Worm (Caenorhabditis elegans) whole organism, L4 larva: Measurements from ENCODE around the gene cht-4.

Source experiments
- F10B5.3 ChIP-seq: sonication (generic microtip); optimal IDR thresholded peaks from 2 replicates; lab custom pipeline; 2016; ENCODE audit warnings: mild to moderate bottlenecking, missing genetic modification characterization, missing compliant biosample characterization
- ama-1 ChIP-seq: fragments of 150-350 bp; optimal IDR thresholded peaks from 2 replicates; lab custom pipeline; 2014; ENCODE audit warnings: inconsistent platforms, mixed read lengths
- ceh-82 ChIP-seq: sonication (generic microtip); optimal IDR thresholded peaks from 2 replicates; lab custom pipeline; 2017; ENCODE audit warnings: missing biosample characterization, missing genetic modification characterization

ce11 chrIII:1680393-1680792, 23.1 kb upstream of the cht-4 start:
- TF ChIP-seq ceh-82 = no peak
- no peak for TF ChIP-seq ama-1 (lab: Kevin White, UChicago)
- no peak for TF ChIP-seq F10B5.3 (tag; lab: Kevin White, UChicago)
